Fruit fly (Drosophila melanogaster): ENCODE data around the gene CG7668.
A peak's percentile ranks its signal among the peaks of the same experiment; 100 is the strongest.

Gene CG7668

dm6 chr3L:20004442-20004869 is 1.9 kb downstream of the CG7668 start (continued):
- TF ChIP-seq gsb-n (tag; optimal IDR thresholded peaks at IDR 0.05): peak; percentile 46
- no peak for TF ChIP-seq btn (GFP tag; optimal IDR thresholded peaks at IDR 0.05)
- no peak for TF ChIP-seq so (GFP tag; IDR thresholded peaks at IDR 0.05)
- no peak for TF ChIP-seq Sry-δ (GFP tag; optimal IDR thresholded peaks at IDR 0.05)
- no peak for TF ChIP-seq CG11085 (GFP tag; IDR thresholded peaks at IDR 0.05)
- TF ChIP-seq E2f2 (GFP tag; IDR thresholded peaks at IDR 0.05): peak; percentile 24; the same call in 1 of the 2 replicates
- TF ChIP-seq CG4730 (GFP tag; IDR thresholded peaks at IDR 0.05): no peak
- TF ChIP-seq sima (GFP tag; optimal IDR thresholded peaks at IDR 0.05): no peak
- TF ChIP-seq CG1529 (GFP tag; optimal IDR thresholded peaks at IDR 0.05): no peak
- TF ChIP-seq row (GFP tag; IDR thresholded peaks at IDR 0.05): no peak
- no peak for TF ChIP-seq CG4854 (GFP tag; optimal IDR thresholded peaks at IDR 0.05)
- no peak for TF ChIP-seq HLH3B (GFP tag; IDR thresholded peaks at IDR 0.05)
- TF ChIP-seq Sry-β (GFP tag; optimal IDR thresholded peaks at IDR 0.05): no peak
- TF ChIP-seq mirr (GFP tag; optimal IDR thresholded peaks at IDR 0.05): peak; percentile 8
- no peak for TF ChIP-seq CG4820 (GFP tag; optimal IDR thresholded peaks at IDR 0.05)
- no peak for TF ChIP-seq Lim3 (GFP tag; IDR thresholded peaks at IDR 0.05)
- no peak for TF ChIP-seq Trl (optimal IDR thresholded peaks at IDR 0.05)
- no peak for TF ChIP-seq Trl (GFP tag; optimal IDR thresholded peaks at IDR 0.05)
- TF ChIP-seq Dek (tag; optimal IDR thresholded peaks at IDR 0.05): no peak
- TF ChIP-seq CG9876 (GFP tag; optimal IDR thresholded peaks at IDR 0.05): no peak
- TF ChIP-seq lbe (GFP tag; optimal IDR thresholded peaks at IDR 0.05): peak; percentile 33
- TF ChIP-seq CG12104 (GFP tag; optimal IDR thresholded peaks at IDR 0.05): no peak
- TF ChIP-seq CG5180 (GFP tag; optimal IDR thresholded peaks at IDR 0.05): no peak
- TF ChIP-seq CG7963 (GFP tag; IDR thresholded peaks at IDR 0.05; ENCODE audit: partially characterized antibody): no peak
- no peak for TF ChIP-seq CG2678 (tag; optimal IDR thresholded peaks at IDR 0.05)
- no peak for TF ChIP-seq zfh2 (GFP tag; optimal IDR thresholded peaks at IDR 0.05)
- TF ChIP-seq Blimp-1 (GFP tag; optimal IDR thresholded peaks at IDR 0.05): no peak
- no peak for TF ChIP-seq CG12219 (GFP tag; optimal IDR thresholded peaks at IDR 0.05)
- no peak; the same call in 2 of the 3 replicates for TF ChIP-seq CG17361 (GFP tag; IDR thresholded peaks at IDR 0.05)
- no peak for TF ChIP-seq bcd (GFP tag; optimal IDR thresholded peaks at IDR 0.05)
- no peak for TF ChIP-seq CG16863 (GFP tag; optimal IDR thresholded peaks at IDR 0.05)
- no peak for TF ChIP-seq CG1832 (GFP tag; optimal IDR thresholded peaks at IDR 0.05)
- no peak for TF ChIP-seq CG31388 (GFP tag; optimal IDR thresholded peaks at IDR 0.05)
- TF ChIP-seq CG2120 (GFP tag; optimal IDR thresholded peaks at IDR 0.05): no peak
- peak; percentile 69 for TF ChIP-seq Vsx1 (GFP tag; optimal IDR thresholded peaks at IDR 0.05)
- no peak for TF ChIP-seq crol (GFP tag; IDR thresholded peaks at IDR 0.05)
- no peak for TF ChIP-seq CG6765 (GFP tag; optimal IDR thresholded peaks at IDR 0.05)
- TF ChIP-seq phol (tag; optimal IDR thresholded peaks at IDR 0.05): peak; percentile 8
- TF ChIP-seq CrebB (tag; optimal IDR thresholded peaks at IDR 0.05): no peak
- no peak for TF ChIP-seq dysf (GFP tag; IDR thresholded peaks at IDR 0.05)
- TF ChIP-seq stwl (tag; optimal IDR thresholded peaks at IDR 0.05): peak; percentile 44
- peak; percentile 54 for TF ChIP-seq Lhr (GFP tag; optimal IDR thresholded peaks at IDR 0.05)
- TF ChIP-seq rib (GFP tag; IDR thresholded peaks at IDR 0.05): no peak
- TF ChIP-seq Poxn (GFP tag; IDR thresholded peaks at IDR 0.05): no peak
- no peak for TF ChIP-seq her (GFP tag; optimal IDR thresholded peaks at IDR 0.05)
- no peak for TF ChIP-seq CG3726 (GFP tag; IDR thresholded peaks at IDR 0.05)
- TF ChIP-seq CG17328 (GFP tag; IDR thresholded peaks at IDR 0.05): 0 out of 2 replicates have a peak, but pooled peaks have one; percentile 24
- TF ChIP-seq Stat92E (GFP tag; optimal IDR thresholded peaks at IDR 0.05): no peak
- TF ChIP-seq Chrac-16 (GFP tag; optimal IDR thresholded peaks at IDR 0.05): no peak
- no peak for TF ChIP-seq CG8478 (optimal IDR thresholded peaks at IDR 0.05)
- TF ChIP-seq CG3407 (GFP tag; optimal IDR thresholded peaks at IDR 0.05): no peak
- TF ChIP-seq CG11723 (GFP tag; optimal IDR thresholded peaks at IDR 0.05): no peak
- TF ChIP-seq CG7786 (GFP tag; optimal IDR thresholded peaks at IDR 0.05): no peak
